Worm (Caenorhabditis elegans) whole organism, mixed stage, embryonic: Measurements from ENCODE around the gene rpc-11.

Experiments
- M03D4.4 ChIP-seq: sonication (generic microtip); optimal IDR thresholded peaks from 2 replicates; lab custom pipeline; 2017; ENCODE audit warnings: mild to moderate bottlenecking, missing genetic modification characterization, missing compliant biosample characterization
- bed-3 ChIP-seq: fragments of 200-800 bp; sonication (Bioruptor generic); optimal IDR thresholded peaks from 3 replicates; lab custom pipeline; 2018; ENCODE audit warnings: mild to moderate bottlenecking, missing genetic modification characterization, moderate library complexity, missing compliant biosample characterization
- blmp-1 ChIP-seq: fragments of 150-350 bp; optimal IDR thresholded peaks from 2 replicates; lab custom pipeline; 2014; ENCODE audit warnings: missing biosample characterization, missing genetic modification characterization
- ceh-39 ChIP-seq: fragments of 150-350 bp; optimal IDR thresholded peaks from 2 replicates; lab custom pipeline; 2014; ENCODE audit warnings: missing biosample characterization, missing genetic modification characterization
- ceh-43 ChIP-seq: fragments of 200-800 bp; sonication (Bioruptor generic); optimal IDR thresholded peaks from 2 replicates; lab custom pipeline; 2018; ENCODE audit warnings: mild to moderate bottlenecking, missing genetic modification characterization, moderate library complexity, missing compliant biosample characterization
- ceh-83 ChIP-seq: fragments of 200-800 bp; sonication (Bioruptor generic); optimal IDR thresholded peaks from 2 replicates; lab custom pipeline; 2018; ENCODE audit warnings: mild to moderate bottlenecking, missing genetic modification characterization, missing compliant biosample characterization
- ces-1 ChIP-seq: fragments of 150-350 bp; optimal IDR thresholded peaks from 2 replicates; lab custom pipeline; 2014; ENCODE audit warnings: missing biosample characterization, missing genetic modification reagents, missing genetic modification characterization
- drap-1 ChIP-seq: fragments of 200-800 bp; sonication (Bioruptor generic); optimal IDR thresholded peaks from 3 replicates; lab custom pipeline; 2018; ENCODE audit warnings: mild to moderate bottlenecking, missing genetic modification characterization, missing compliant biosample characterization
- elt-1 ChIP-seq: sonication (generic microtip); optimal IDR thresholded peaks from 2 replicates; lab custom pipeline; 2017; ENCODE audit warnings: missing genetic modification characterization, mild to moderate bottlenecking, missing compliant biosample characterization, antibody characterized with exemption, moderate library complexity, borderline replicate concordance; ENCODE audit not compliant: insufficient read depth
- elt-3 ChIP-seq: fragments of 150-350 bp; optimal IDR thresholded peaks from 2 replicates; lab custom pipeline; 2014; ENCODE audit warnings: missing biosample characterization, missing genetic modification characterization
- flh-1 ChIP-seq: fragments of 200-800 bp; sonication (Bioruptor generic); optimal IDR thresholded peaks from 2 replicates; lab custom pipeline; 2018; ENCODE audit warnings: mild to moderate bottlenecking, missing genetic modification characterization, moderate library complexity, missing compliant biosample characterization
- ham-2 ChIP-seq: fragments of 200-800 bp; sonication (Bioruptor generic); optimal IDR thresholded peaks from 2 replicates; lab custom pipeline; 2018; ENCODE audit warnings: mild to moderate bottlenecking, missing genetic modification characterization, missing compliant biosample characterization
- hlh-1 ChIP-seq: fragments of 150-350 bp; optimal IDR thresholded peaks from 2 replicates; lab custom pipeline; 2014; ENCODE audit warnings: missing biosample characterization, missing genetic modification reagents, missing genetic modification characterization
- lin-32 ChIP-seq: fragments of 200-800 bp; sonication (Bioruptor generic); optimal IDR thresholded peaks from 2 replicates; lab custom pipeline; 2018; ENCODE audit warnings: mild to moderate bottlenecking, missing genetic modification characterization, missing compliant biosample characterization
- lsy-2 ChIP-seq: fragments of 150-350 bp; optimal IDR thresholded peaks from 2 replicates; lab custom pipeline; 2014; ENCODE audit warnings: missing biosample characterization, missing genetic modification characterization
- mep-1 ChIP-seq: fragments of 150-350 bp; optimal IDR thresholded peaks from 2 replicates; lab custom pipeline; 2017; ENCODE audit warnings: missing biosample characterization, missing genetic modification reagents, missing genetic modification characterization, inconsistent platforms
- mls-2 ChIP-seq: sonication (generic microtip); optimal IDR thresholded peaks from 2 replicates; lab custom pipeline; 2016; ENCODE audit warnings: mild to moderate bottlenecking, missing genetic modification characterization, moderate library complexity, missing compliant biosample characterization
- nhr-12 ChIP-seq: fragments of 150-350 bp; optimal IDR thresholded peaks from 2 replicates; lab custom pipeline; 2014; ENCODE audit warnings: missing biosample characterization, missing genetic modification characterization
- nhr-2 ChIP-seq: fragments of 150-350 bp; optimal IDR thresholded peaks from 2 replicates; lab custom pipeline; 2014; ENCODE audit warnings: missing biosample characterization, missing genetic modification characterization
- nhr-237 ChIP-seq: fragments of 150-350 bp; optimal IDR thresholded peaks from 2 replicates; lab custom pipeline; 2014; ENCODE audit warnings: missing biosample characterization, missing genetic modification characterization
- nhr-28 ChIP-seq: fragments of 150-350 bp; optimal IDR thresholded peaks from 2 replicates; lab custom pipeline; 2014; ENCODE audit warnings: missing biosample characterization, missing genetic modification characterization
- nhr-76 ChIP-seq: sonication (generic microtip); optimal IDR thresholded peaks from 2 replicates; lab custom pipeline; 2017; ENCODE audit warnings: missing biosample characterization, missing genetic modification characterization
- pha-4 ChIP-seq: fragments of 150-350 bp; optimal IDR thresholded peaks from 2 replicates; lab custom pipeline; 2018; ENCODE audit warnings: missing biosample characterization, missing genetic modification reagents, missing genetic modification characterization
- snpc-4 ChIP-seq: fragments of 150-350 bp; optimal IDR thresholded peaks from 2 replicates; lab custom pipeline; 2014; ENCODE audit warnings: missing biosample characterization, missing genetic modification characterization
- sptf-1 ChIP-seq: sonication (generic microtip); optimal IDR thresholded peaks from 2 replicates; lab custom pipeline; 2017; ENCODE audit warnings: mild to moderate bottlenecking, missing genetic modification characterization, moderate library complexity, missing compliant biosample characterization
- tbx-8 ChIP-seq: fragments of 200-800 bp; sonication (Bioruptor generic); optimal IDR thresholded peaks from 2 replicates; lab custom pipeline; 2018; ENCODE audit warnings: mild to moderate bottlenecking, missing genetic modification characterization, moderate library complexity, missing compliant biosample characterization
- unc-120 ChIP-seq: sonication (generic microtip); optimal IDR thresholded peaks from 2 replicates; lab custom pipeline; 2017; ENCODE audit warnings: missing genetic modification characterization, missing compliant biosample characterization; ENCODE audit not compliant: poor library complexity, severe bottlenecking
- unc-39 ChIP-seq: fragments of 150-350 bp; optimal IDR thresholded peaks from 2 replicates; lab custom pipeline; 2014; ENCODE audit warnings: missing biosample characterization, missing genetic modification characterization
- unc-62 ChIP-seq: fragments of 150-350 bp; optimal IDR thresholded peaks from 2 replicates; lab custom pipeline; 2014; ENCODE audit warnings: missing biosample characterization, missing genetic modification reagents, missing genetic modification characterization
- zip-8 ChIP-seq: fragments of 150-350 bp; optimal IDR thresholded peaks from 2 replicates; lab custom pipeline; 2014; ENCODE audit warnings: missing biosample characterization, missing genetic modification characterization
- ztf-11 ChIP-seq: fragments of 150-350 bp; optimal IDR thresholded peaks from 2 replicates; lab custom pipeline; 2014; ENCODE audit warnings: missing biosample characterization, missing genetic modification characterization

Gene rpc-11

ce11 chrIV:1385915-1386314, 23.9 kb downstream of the rpc-11 start, which contains the start of gene nhr-41:
TSS of gene nhr-41 (plus strand) at chrIV:1386215.
- TF ChIP-seq mls-2 (tag; lab: Kevin White, UChicago), result no peak
- peak; percentile 8 for TF ChIP-seq sptf-1 (tag; lab: Kevin White, UChicago)
- TF ChIP-seq ces-1 (GFP tag; lab: Kevin White, UChicago), result no peak
- no peak for TF ChIP-seq nhr-12

- TF ChIP-seq unc-62 (GFP tag; lab: Kevin White, UChicago), result no peak
- TF ChIP-seq unc-39, result no peak
- TF ChIP-seq blmp-1 (tag; lab: Kevin White, UChicago), result no peak
- no peak for TF ChIP-seq elt-3 (tag; lab: Kevin White, UChicago)
- no peak for TF ChIP-seq ceh-83 (GFP tag; lab: Kevin White, UChicago)
- TF ChIP-seq nhr-2 (tag; lab: Kevin White, UChicago), result no peak
- no peak for TF ChIP-seq bed-3 (GFP tag; lab: Kevin White, UChicago)
- TF ChIP-seq mls-2 (tag; lab: Kevin White, UChicago), result no peak
- no peak for TF ChIP-seq ceh-39 (tag; lab: Kevin White, UChicago)
- no peak for TF ChIP-seq zip-8 (tag; lab: Kevin White, UChicago)
- no peak for TF ChIP-seq ceh-43
- TF ChIP-seq mep-1 (tag; lab: Kevin White, UChicago), result no peak
- TF ChIP-seq elt-1, result no peak
- no peak for TF ChIP-seq lsy-2 (tag; lab: Kevin White, UChicago)
Observed at ce11 chrIV:1385500-1385899, 24.3 kb downstream of the rpc-11 start.

ce11 chrIV:1381596-1382274, 28.1 kb downstream of the rpc-11 start:
- TF ChIP-seq ham-2 (GFP tag; lab: Kevin White, UChicago) (no peak), flh-1 (no peak), mls-2 (tag; lab: Kevin White, UChicago) (no peak), sptf-1 (tag; lab: Kevin White, UChicago) (no peak), ceh-83 (GFP tag; lab: Kevin White, UChicago) (no peak), drap-1 (no peak), lin-32 (GFP tag; lab: Kevin White, UChicago) (no peak), unc-120 (tag; lab: Kevin White, UChicago) (no peak), nhr-12 (no peak)

DNA sequence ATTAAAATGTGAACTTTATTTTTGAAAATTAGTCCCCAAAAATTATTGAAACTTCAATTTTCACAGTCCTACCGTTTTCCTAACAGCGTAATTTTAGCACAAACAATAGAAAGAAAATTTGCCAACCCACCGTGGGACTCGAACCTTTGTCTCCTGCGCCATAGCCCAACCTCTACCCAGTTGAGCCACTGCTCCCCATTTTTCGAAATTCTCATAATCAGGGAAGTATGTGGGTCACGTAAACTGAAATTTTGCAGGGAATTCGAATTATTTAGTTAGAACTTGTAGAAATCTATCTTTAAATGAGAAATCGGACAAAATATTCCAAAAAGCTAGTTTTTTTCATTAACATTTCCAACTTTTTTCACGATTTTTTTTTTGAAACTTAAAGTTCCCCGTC, 29.5 kb downstream of the rpc-11 start:
- TF ChIP-seq drap-1 (no peak), nhr-237 (tag; lab: Kevin White, UChicago) (no peak), unc-39 (no peak), blmp-1 (tag; lab: Kevin White, UChicago) (no peak), M03D4.4 (tag; lab: Kevin White, UChicago) (no peak), ces-1 (GFP tag; lab: Kevin White, UChicago) (no peak), tbx-8 (GFP tag; lab: Kevin White, UChicago) (no peak), nhr-76 (tag; lab: Kevin White, UChicago) (no peak), elt-1 (no peak), hlh-1 (tag; lab: Kevin White, UChicago) (no peak), bed-3 (GFP tag; lab: Kevin White, UChicago) (no peak), nhr-2 (tag; lab: Kevin White, UChicago) (no peak), elt-3 (tag; lab: Kevin White, UChicago) (no peak), nhr-28 (tag; lab: Kevin White, UChicago) (no peak), ceh-43 (no peak), mls-2 (tag; lab: Kevin White, UChicago) (no peak), mep-1 (tag; lab: Kevin White, UChicago) (no peak), snpc-4 (no peak), pha-4 (tag; lab: Kevin White, UChicago) (no peak), lin-32 (GFP tag; lab: Kevin White, UChicago) (no peak)

DNA sequence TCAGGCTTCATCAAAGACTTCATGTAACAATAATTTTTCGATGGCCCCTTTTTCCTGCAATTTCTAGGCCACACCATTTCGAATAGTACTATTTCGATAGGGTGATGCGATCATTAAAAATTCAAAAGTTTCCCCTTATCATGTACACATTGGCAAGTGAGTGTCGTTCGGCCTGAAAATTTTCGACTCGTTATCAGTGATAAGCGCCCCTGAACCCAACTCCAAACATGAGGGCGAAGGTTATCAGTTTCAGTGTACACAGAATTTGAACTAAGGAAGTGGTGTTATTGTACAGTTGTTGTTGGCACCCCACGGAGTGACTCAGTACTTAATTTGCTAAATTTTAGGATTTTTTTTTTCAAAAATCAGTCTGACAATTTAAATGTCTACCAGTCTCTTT, 30.9 kb downstream of the rpc-11 start:
- no peak for TF ChIP-seq ceh-43
- no peak for TF ChIP-seq mep-1 (tag; lab: Kevin White, UChicago)
- no peak for TF ChIP-seq ztf-11
- no peak for TF ChIP-seq nhr-28 (tag; lab: Kevin White, UChicago)
- no peak for TF ChIP-seq unc-39
- TF ChIP-seq ceh-83 (GFP tag; lab: Kevin White, UChicago), result no peak
- TF ChIP-seq M03D4.4 (tag; lab: Kevin White, UChicago), result no peak
- TF ChIP-seq, all 35 proteins: peak for 0
